Fruit fly (Drosophila melanogaster): ENCODE results near the gene Ibf2.

Gene Ibf2

DNA sequence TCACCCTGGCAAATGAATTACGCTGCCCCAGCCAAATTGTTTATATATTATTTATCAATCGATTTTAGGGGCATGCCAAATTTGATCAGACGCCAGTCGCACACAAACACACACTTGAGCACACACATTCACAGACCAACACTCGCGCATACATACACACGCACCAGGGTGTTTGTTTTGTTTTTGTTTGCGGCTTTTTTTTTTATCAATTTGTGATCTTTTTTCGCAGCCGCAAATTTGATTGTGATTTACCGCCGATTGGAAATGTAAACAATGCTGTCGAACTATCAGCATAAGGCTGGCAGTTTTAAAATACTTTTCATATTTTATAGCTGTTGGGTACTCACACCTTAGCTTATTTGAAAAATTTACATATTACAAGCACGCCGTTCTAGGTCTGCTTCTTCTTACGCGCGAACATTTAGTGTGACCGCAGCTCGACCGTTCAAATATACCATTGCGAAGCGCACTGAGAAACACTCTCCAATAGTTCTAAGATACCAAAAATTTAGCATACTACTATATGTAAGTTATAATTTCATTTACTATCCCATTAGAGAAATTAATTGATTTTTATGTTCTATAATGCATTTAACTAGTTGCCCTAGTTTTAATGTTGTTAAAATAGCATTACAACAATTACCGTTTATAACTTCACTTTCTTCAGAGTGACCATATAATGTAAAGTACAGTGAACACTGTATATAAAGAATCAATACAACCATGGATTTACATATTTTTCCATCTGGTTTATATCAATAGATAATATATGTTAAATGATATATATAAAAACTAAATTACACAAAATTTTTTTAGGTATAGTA is 20.8 kb downstream of the Ibf2 start, which contains the start of gene pum (continued):
- no peak for TF ChIP-seq CG3838 (GFP tag; optimal IDR thresholded peaks at IDR 0.05)
- peak; percentile 39; the same call in 1 of the 2 replicates for TF ChIP-seq sisA (GFP tag; IDR thresholded peaks at IDR 0.05)
- no peak for TF ChIP-seq oc (tag; optimal IDR thresholded peaks at IDR 0.05)
- no peak for TF ChIP-seq btn (GFP tag; optimal IDR thresholded peaks at IDR 0.05)
- peak; percentile 1 for TF ChIP-seq Elba2 (GFP tag; optimal IDR thresholded peaks at IDR 0.05)
- TF ChIP-seq CG17802 (tag; optimal IDR thresholded peaks at IDR 0.05), result no peak
- TF ChIP-seq ab (GFP tag; optimal IDR thresholded peaks at IDR 0.05), result no peak
- no peak for TF ChIP-seq pfk (GFP tag; optimal IDR thresholded peaks at IDR 0.05)
- no peak for TF ChIP-seq CG1529 (GFP tag; optimal IDR thresholded peaks at IDR 0.05)
- peak; percentile 33 for TF ChIP-seq Hmr (GFP tag; optimal IDR thresholded peaks at IDR 0.05)
- no peak for TF ChIP-seq Sry-β (GFP tag; optimal IDR thresholded peaks at IDR 0.05)
- TF ChIP-seq unpg (GFP tag; optimal IDR thresholded peaks at IDR 0.05), result peak; percentile 38
- peak; percentile 43 for TF ChIP-seq dmrt99B (tag; optimal IDR thresholded peaks at IDR 0.05)
- no peak for TF ChIP-seq chm (GFP tag; IDR thresholded peaks at IDR 0.05)
- no peak for TF ChIP-seq jigr1 (GFP tag; IDR thresholded peaks at IDR 0.05)
- TF ChIP-seq slp2 (GFP tag; optimal IDR thresholded peaks at IDR 0.05), result no peak
- TF ChIP-seq ac (GFP tag; optimal IDR thresholded peaks at IDR 0.05), result no peak
- no peak for TF ChIP-seq CG6272 (GFP tag; IDR thresholded peaks at IDR 0.05)
- no peak for TF ChIP-seq Ets97D (GFP tag; optimal IDR thresholded peaks at IDR 0.05)
- no peak for TF ChIP-seq wdn (GFP tag; IDR thresholded peaks at IDR 0.05)
- no peak for TF ChIP-seq nerfin-1 (tag; optimal IDR thresholded peaks at IDR 0.05)
- no peak for TF ChIP-seq z (GFP tag; IDR thresholded peaks at IDR 0.05)
- peak; percentile 44 for TF ChIP-seq BEAF-32 (GFP tag; optimal IDR thresholded peaks at IDR 0.05)
- TF ChIP-seq Mes4 (GFP tag; optimal IDR thresholded peaks at IDR 0.05), result no peak
- TF ChIP-seq HHEX (GFP tag; optimal IDR thresholded peaks at IDR 0.05), result no peak
- TF ChIP-seq h (optimal IDR thresholded peaks at IDR 0.05), result no peak
- no peak for TF ChIP-seq Sry-δ (GFP tag; optimal IDR thresholded peaks at IDR 0.05)
- no peak for TF ChIP-seq croc (GFP tag; conservative IDR thresholded peaks at IDR 0.05)
- TF ChIP-seq Gug (GFP tag; IDR thresholded peaks at IDR 0.05), result no peak
- peak; percentile 85 for TF ChIP-seq nom (GFP tag; optimal IDR thresholded peaks at IDR 0.05)
- no peak for TF ChIP-seq salm (tag; optimal IDR thresholded peaks at IDR 0.05)
- TF ChIP-seq CG17186 (GFP tag; optimal IDR thresholded peaks at IDR 0.05), result peak; percentile 75
- no peak for TF ChIP-seq pita (GFP tag; optimal IDR thresholded peaks at IDR 0.05)
- peak; percentile 10 for TF ChIP-seq NC2β (GFP tag; optimal IDR thresholded peaks at IDR 0.05)
- TF ChIP-seq hkb (optimal IDR thresholded peaks at IDR 0.05), result no peak
- TF ChIP-seq hkb (GFP tag; IDR thresholded peaks at IDR 0.05), result no peak
- TF ChIP-seq sr (GFP tag; IDR thresholded peaks at IDR 0.05), result no peak
- no peak for TF ChIP-seq CG12219 (GFP tag; optimal IDR thresholded peaks at IDR 0.05)
- peak; percentile 38; the same call in 1 of the 2 replicates for TF ChIP-seq E2f1 (GFP tag; IDR thresholded peaks at IDR 0.05)
- TF ChIP-seq hbn (GFP tag; IDR thresholded peaks at IDR 0.05; ENCODE audit: partially characterized antibody), result peak; percentile 1; the same call in 1 of the 2 replicates
- TF ChIP-seq ranshi (GFP tag; IDR thresholded peaks at IDR 0.05), result peak; percentile 52; the same call in 1 of the 2 replicates
- no peak for TF ChIP-seq zfh2 (GFP tag; optimal IDR thresholded peaks at IDR 0.05)
- TF ChIP-seq exex (tag; optimal IDR thresholded peaks at IDR 0.05), result no peak
- peak; percentile 75 for TF ChIP-seq CG10267 (tag; optimal IDR thresholded peaks at IDR 0.05)
- no peak for TF ChIP-seq bab2 (GFP tag; optimal IDR thresholded peaks at IDR 0.05)
- TF ChIP-seq vnd (GFP tag; IDR thresholded peaks at IDR 0.05; ENCODE audit: partially characterized antibody), result no peak
- TF ChIP-seq CoRest (tag; optimal IDR thresholded peaks at IDR 0.05), result peak; percentile 75
- no peak for TF ChIP-seq Poxn (GFP tag; IDR thresholded peaks at IDR 0.05)
- no peak; the same call in 1 of the 2 replicates for TF ChIP-seq CG11247 (GFP tag; IDR thresholded peaks at IDR 0.05)
- no peak for TF ChIP-seq bowl (GFP tag; IDR thresholded peaks at IDR 0.05)

Measured in whole organism, embryonic.